Worm (Caenorhabditis elegans) whole organism, mixed stage, embryonic: ENCODE measurements around the gene nhr-40.

Experiments used
- M03D4.4 ChIP-seq: sonication (generic microtip); optimal IDR thresholded peaks from 2 replicates; lab custom pipeline; 2017; ENCODE audit warnings: mild to moderate bottlenecking, missing genetic modification characterization, missing compliant biosample characterization
- bed-3 ChIP-seq: fragments of 200-800 bp; sonication (Bioruptor generic); optimal IDR thresholded peaks from 3 replicates; lab custom pipeline; 2018; ENCODE audit warnings: mild to moderate bottlenecking, missing genetic modification characterization, moderate library complexity, missing compliant biosample characterization
- blmp-1 ChIP-seq: fragments of 150-350 bp; optimal IDR thresholded peaks from 2 replicates; lab custom pipeline; 2014; ENCODE audit warnings: missing biosample characterization, missing genetic modification characterization
- ceh-39 ChIP-seq: fragments of 150-350 bp; optimal IDR thresholded peaks from 2 replicates; lab custom pipeline; 2014; ENCODE audit warnings: missing biosample characterization, missing genetic modification characterization
- ceh-43 ChIP-seq: fragments of 200-800 bp; sonication (Bioruptor generic); optimal IDR thresholded peaks from 2 replicates; lab custom pipeline; 2018; ENCODE audit warnings: mild to moderate bottlenecking, missing genetic modification characterization, moderate library complexity, missing compliant biosample characterization
- ceh-83 ChIP-seq: fragments of 200-800 bp; sonication (Bioruptor generic); optimal IDR thresholded peaks from 2 replicates; lab custom pipeline; 2018; ENCODE audit warnings: mild to moderate bottlenecking, missing genetic modification characterization, missing compliant biosample characterization
- ces-1 ChIP-seq: fragments of 150-350 bp; optimal IDR thresholded peaks from 2 replicates; lab custom pipeline; 2014; ENCODE audit warnings: missing biosample characterization, missing genetic modification reagents, missing genetic modification characterization
- cnd-1 ChIP-seq: fragments of 200-800 bp; sonication (Bioruptor generic); optimal IDR thresholded peaks from 2 replicates; lab custom pipeline; 2018; ENCODE audit warnings: mild to moderate bottlenecking, missing genetic modification characterization, missing compliant biosample characterization
- drap-1 ChIP-seq: fragments of 200-800 bp; sonication (Bioruptor generic); optimal IDR thresholded peaks from 3 replicates; lab custom pipeline; 2018; ENCODE audit warnings: mild to moderate bottlenecking, missing genetic modification characterization, missing compliant biosample characterization
- elt-1 ChIP-seq: sonication (generic microtip); optimal IDR thresholded peaks from 2 replicates; lab custom pipeline; 2017; ENCODE audit warnings: missing genetic modification characterization, mild to moderate bottlenecking, missing compliant biosample characterization, antibody characterized with exemption, moderate library complexity, borderline replicate concordance; ENCODE audit not compliant: insufficient read depth
- elt-3 ChIP-seq: fragments of 150-350 bp; optimal IDR thresholded peaks from 2 replicates; lab custom pipeline; 2014; ENCODE audit warnings: missing biosample characterization, missing genetic modification characterization
- flh-1 ChIP-seq: fragments of 200-800 bp; sonication (Bioruptor generic); optimal IDR thresholded peaks from 2 replicates; lab custom pipeline; 2018; ENCODE audit warnings: mild to moderate bottlenecking, missing genetic modification characterization, moderate library complexity, missing compliant biosample characterization
- ham-2 ChIP-seq: fragments of 200-800 bp; sonication (Bioruptor generic); optimal IDR thresholded peaks from 2 replicates; lab custom pipeline; 2018; ENCODE audit warnings: mild to moderate bottlenecking, missing genetic modification characterization, missing compliant biosample characterization
- hlh-1 ChIP-seq: fragments of 150-350 bp; optimal IDR thresholded peaks from 2 replicates; lab custom pipeline; 2014; ENCODE audit warnings: missing biosample characterization, missing genetic modification reagents, missing genetic modification characterization
- lin-13 ChIP-seq: fragments of 150-350 bp; optimal IDR thresholded peaks from 2 replicates; lab custom pipeline; 2014; ENCODE audit warnings: missing biosample characterization, missing genetic modification characterization
- lin-32 ChIP-seq: fragments of 200-800 bp; sonication (Bioruptor generic); optimal IDR thresholded peaks from 2 replicates; lab custom pipeline; 2018; ENCODE audit warnings: mild to moderate bottlenecking, missing genetic modification characterization, missing compliant biosample characterization
- lsy-2 ChIP-seq: fragments of 150-350 bp; optimal IDR thresholded peaks from 2 replicates; lab custom pipeline; 2014; ENCODE audit warnings: missing biosample characterization, missing genetic modification characterization
- mab-5 ChIP-seq: fragments of 150-350 bp; optimal IDR thresholded peaks from 2 replicates; lab custom pipeline; 2014; ENCODE audit warnings: missing biosample characterization, missing genetic modification characterization
- mep-1 ChIP-seq: fragments of 150-350 bp; optimal IDR thresholded peaks from 2 replicates; lab custom pipeline; 2017; ENCODE audit warnings: missing biosample characterization, missing genetic modification reagents, missing genetic modification characterization, inconsistent platforms
- mls-2 ChIP-seq: sonication (generic microtip); optimal IDR thresholded peaks from 2 replicates; lab custom pipeline; 2016; ENCODE audit warnings: mild to moderate bottlenecking, missing genetic modification characterization, moderate library complexity, missing compliant biosample characterization
- nhr-12 ChIP-seq: fragments of 150-350 bp; optimal IDR thresholded peaks from 2 replicates; lab custom pipeline; 2014; ENCODE audit warnings: missing biosample characterization, missing genetic modification characterization
- nhr-2 ChIP-seq: fragments of 150-350 bp; optimal IDR thresholded peaks from 2 replicates; lab custom pipeline; 2014; ENCODE audit warnings: missing biosample characterization, missing genetic modification characterization
- nhr-237 ChIP-seq: fragments of 150-350 bp; optimal IDR thresholded peaks from 2 replicates; lab custom pipeline; 2014; ENCODE audit warnings: missing biosample characterization, missing genetic modification characterization
- nhr-28 ChIP-seq: fragments of 150-350 bp; optimal IDR thresholded peaks from 2 replicates; lab custom pipeline; 2014; ENCODE audit warnings: missing biosample characterization, missing genetic modification characterization
- nhr-76 ChIP-seq: sonication (generic microtip); optimal IDR thresholded peaks from 2 replicates; lab custom pipeline; 2017; ENCODE audit warnings: missing biosample characterization, missing genetic modification characterization
- pha-4 ChIP-seq: fragments of 150-350 bp; optimal IDR thresholded peaks from 2 replicates; lab custom pipeline; 2018; ENCODE audit warnings: missing biosample characterization, missing genetic modification reagents, missing genetic modification characterization
- sem-2 ChIP-seq: fragments of 200-800 bp; sonication (Bioruptor generic); optimal IDR thresholded peaks from 2 replicates; lab custom pipeline; 2018; ENCODE audit warnings: mild to moderate bottlenecking, missing genetic modification characterization, missing compliant biosample characterization
- snpc-4 ChIP-seq: fragments of 150-350 bp; optimal IDR thresholded peaks from 2 replicates; lab custom pipeline; 2014; ENCODE audit warnings: missing biosample characterization, missing genetic modification characterization
- sptf-1 ChIP-seq: sonication (generic microtip); optimal IDR thresholded peaks from 2 replicates; lab custom pipeline; 2017; ENCODE audit warnings: mild to moderate bottlenecking, missing genetic modification characterization, moderate library complexity, missing compliant biosample characterization
- tbx-8 ChIP-seq: fragments of 200-800 bp; sonication (Bioruptor generic); optimal IDR thresholded peaks from 2 replicates; lab custom pipeline; 2018; ENCODE audit warnings: mild to moderate bottlenecking, missing genetic modification characterization, moderate library complexity, missing compliant biosample characterization
- unc-120 ChIP-seq: sonication (generic microtip); optimal IDR thresholded peaks from 2 replicates; lab custom pipeline; 2017; ENCODE audit warnings: missing genetic modification characterization, missing compliant biosample characterization; ENCODE audit not compliant: poor library complexity, severe bottlenecking
- unc-39 ChIP-seq: fragments of 150-350 bp; optimal IDR thresholded peaks from 2 replicates; lab custom pipeline; 2014; ENCODE audit warnings: missing biosample characterization, missing genetic modification characterization
- unc-62 ChIP-seq: fragments of 150-350 bp; optimal IDR thresholded peaks from 2 replicates; lab custom pipeline; 2014; ENCODE audit warnings: missing biosample characterization, missing genetic modification reagents, missing genetic modification characterization
- zip-8 ChIP-seq: fragments of 150-350 bp; optimal IDR thresholded peaks from 2 replicates; lab custom pipeline; 2014; ENCODE audit warnings: missing biosample characterization, missing genetic modification characterization
- ztf-11 ChIP-seq: fragments of 150-350 bp; optimal IDR thresholded peaks from 2 replicates; lab custom pipeline; 2014; ENCODE audit warnings: missing biosample characterization, missing genetic modification characterization

Gene nhr-40

DNA sequence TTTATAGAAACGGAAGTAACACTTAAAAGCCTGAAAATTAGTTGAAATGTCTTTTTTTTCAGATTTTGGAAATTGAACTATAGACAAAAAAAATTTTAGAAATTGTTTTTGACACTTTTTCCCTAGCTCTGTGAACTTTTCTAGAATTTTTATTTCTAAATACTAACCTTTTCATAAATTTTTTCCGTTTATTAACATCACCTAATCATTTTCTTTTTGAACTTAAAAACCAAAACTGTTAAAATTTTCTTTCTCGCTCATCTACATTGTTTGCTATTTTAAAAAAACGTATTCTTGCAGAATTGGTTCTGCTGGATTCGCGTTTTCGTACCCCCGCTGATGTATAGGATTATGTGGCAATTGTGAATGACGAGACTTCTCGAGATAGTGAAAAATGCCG, at the start of gene nhr-40, which contains the start of gene T03G6.7:
Gene nhr-40, plus strand, starts transcription at position 301 of the 400 bp plus-strand sequence.
Gene T03G6.7, plus strand, starts transcription at position 337 of the 400 bp plus-strand sequence.
- TF ChIP-seq ceh-39 (no peak), M03D4.4 (tag; lab: Kevin White, UChicago) (no peak), nhr-2 (tag; lab: Kevin White, UChicago) (no peak), ceh-83 (GFP tag; lab: Kevin White, UChicago) (no peak), ham-2 (no peak)

DNA sequence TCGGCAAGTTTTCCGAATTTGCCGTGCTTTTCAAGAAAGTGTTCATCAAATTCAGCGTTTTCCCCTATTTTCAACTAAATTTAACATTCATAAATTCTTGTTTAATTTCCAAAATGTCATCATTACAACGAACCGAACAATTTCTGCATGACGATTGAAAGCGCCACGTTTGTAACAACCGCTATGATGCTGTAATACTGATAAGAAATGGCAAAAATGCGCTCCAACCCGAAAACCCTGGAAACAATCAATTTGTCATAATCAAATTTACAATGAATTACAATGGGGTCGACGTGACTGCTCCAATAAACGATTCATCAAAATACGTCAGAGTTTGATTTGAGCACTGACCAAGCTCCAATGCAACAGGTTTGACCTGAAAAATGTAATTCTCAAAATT, 49.2 kb upstream of the nhr-40 start:
- TF ChIP-seq unc-62 (GFP tag; lab: Kevin White, UChicago): no peak
- no peak for TF ChIP-seq mls-2
- TF ChIP-seq unc-39 (tag; lab: Kevin White, UChicago): no peak
- TF ChIP-seq ces-1 (GFP tag; lab: Kevin White, UChicago): no peak

DNA sequence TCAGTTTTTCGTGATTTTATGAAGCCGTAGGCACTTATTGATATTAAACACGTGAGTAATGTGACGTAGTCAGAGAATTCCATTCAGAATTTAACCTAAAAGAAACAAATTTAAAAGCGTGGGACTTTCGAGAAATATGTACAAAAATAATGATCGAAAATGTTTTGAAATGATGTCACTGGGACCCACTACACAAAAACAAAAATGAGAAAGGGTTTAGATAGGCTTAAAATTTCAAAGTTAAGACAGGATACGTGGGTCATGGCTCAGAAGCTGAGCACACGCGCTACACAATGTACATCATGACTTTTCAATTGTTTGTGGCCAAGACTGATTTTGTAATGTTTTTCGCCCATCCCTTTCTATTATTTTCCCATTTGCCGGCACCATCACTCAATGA, 44.9 kb upstream of the nhr-40 start, which contains the start of gene smvt-1:
Gene smvt-1, minus strand, starts transcription at position 101 of the 400 bp plus-strand sequence.
- TF ChIP-seq elt-3: no peak
- no peak for TF ChIP-seq nhr-237 (tag; lab: Kevin White, UChicago)
- no peak for TF ChIP-seq nhr-28 (tag; lab: Kevin White, UChicago)
- no peak for TF ChIP-seq mls-2
- no peak for TF ChIP-seq tbx-8 (GFP tag; lab: Kevin White, UChicago)
- no peak for TF ChIP-seq flh-1 (GFP tag; lab: Kevin White, UChicago)

DNA sequence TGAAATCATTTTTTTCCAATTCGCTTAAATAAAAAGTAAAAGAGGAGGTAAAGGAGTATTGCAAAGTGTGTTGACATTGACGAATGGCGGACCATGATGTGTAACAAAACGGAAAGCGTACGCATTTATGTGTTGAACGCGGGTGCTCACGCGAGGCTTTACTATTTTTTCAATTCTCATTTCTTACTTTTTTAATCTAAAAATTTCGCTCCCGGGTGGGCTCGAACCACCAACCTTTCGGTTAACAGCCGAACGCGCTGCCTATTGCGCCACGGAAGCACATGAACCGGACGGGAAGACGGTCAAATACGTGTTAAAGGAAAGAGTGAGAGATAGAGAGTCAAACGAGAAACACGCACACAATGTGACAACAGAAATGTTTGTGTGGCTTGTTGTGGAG, 44.5 kb upstream of the nhr-40 start:
- no peak for TF ChIP-seq nhr-76 (tag; lab: Kevin White, UChicago)
- TF ChIP-seq unc-39 (tag; lab: Kevin White, UChicago): no peak
- TF ChIP-seq mep-1: peak; percentile 34
- TF ChIP-seq sem-2: peak; percentile 85
- peak; percentile 78 for TF ChIP-seq bed-3 (GFP tag; lab: Kevin White, UChicago)
- TF ChIP-seq sptf-1: peak; percentile 92
- peak; percentile 93 for TF ChIP-seq cnd-1
- TF ChIP-seq lin-32 (GFP tag; lab: Kevin White, UChicago): peak; percentile 82
- peak; percentile 84 for TF ChIP-seq ceh-43 (GFP tag; lab: Kevin White, UChicago)
- TF ChIP-seq drap-1 (GFP tag; lab: Kevin White, UChicago): peak; percentile 90
- peak; percentile 69 for TF ChIP-seq hlh-1 (tag; lab: Kevin White, UChicago)
- TF ChIP-seq lsy-2 (tag; lab: Kevin White, UChicago): no peak
- peak; percentile 41 for TF ChIP-seq nhr-237 (tag; lab: Kevin White, UChicago)
- peak; percentile 33 for TF ChIP-seq pha-4 (tag; lab: Kevin White, UChicago)
- TF ChIP-seq ham-2: peak; percentile 90
- peak; percentile 95 for TF ChIP-seq ceh-83 (GFP tag; lab: Kevin White, UChicago)
- no peak for TF ChIP-seq elt-1 (tag; lab: Kevin White, UChicago)
- peak; percentile 89 for TF ChIP-seq M03D4.4 (tag; lab: Kevin White, UChicago)
- peak; percentile 59 for TF ChIP-seq unc-62 (GFP tag; lab: Kevin White, UChicago)
- TF ChIP-seq mls-2: peak; percentile 94
- peak; percentile 50 for TF ChIP-seq tbx-8 (GFP tag; lab: Kevin White, UChicago)
- TF ChIP-seq lin-13 (tag; lab: Kevin White, UChicago): peak; percentile 16
- peak; percentile 86 for TF ChIP-seq unc-120 (tag; lab: Kevin White, UChicago)
- no peak for TF ChIP-seq ces-1 (GFP tag; lab: Kevin White, UChicago)
- peak; percentile 82 for TF ChIP-seq flh-1 (GFP tag; lab: Kevin White, UChicago)
- no peak for TF ChIP-seq mab-5

DNA sequence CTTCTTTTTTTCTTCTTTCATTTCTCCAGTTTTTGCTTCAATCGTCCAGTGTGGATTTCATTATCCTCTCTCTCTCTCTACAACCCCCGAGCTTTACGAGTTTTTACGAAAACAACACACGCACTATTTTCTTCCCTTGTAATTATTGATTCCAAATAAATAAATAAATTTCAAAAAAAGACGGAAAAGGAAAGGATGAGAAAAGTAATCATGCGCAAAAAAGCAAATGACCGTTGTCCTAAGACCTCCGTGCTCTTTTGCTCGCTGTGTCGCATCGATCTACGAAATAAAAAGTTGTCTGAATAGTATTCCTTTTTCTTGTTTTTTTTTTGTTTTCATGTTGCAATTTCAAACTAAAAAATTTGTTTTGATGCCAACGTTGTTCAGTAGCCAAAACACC, 43.1 kb upstream of the nhr-40 start:
- no peak for TF ChIP-seq sem-2
- peak; percentile 1 for TF ChIP-seq ces-1 (GFP tag; lab: Kevin White, UChicago)

DNA sequence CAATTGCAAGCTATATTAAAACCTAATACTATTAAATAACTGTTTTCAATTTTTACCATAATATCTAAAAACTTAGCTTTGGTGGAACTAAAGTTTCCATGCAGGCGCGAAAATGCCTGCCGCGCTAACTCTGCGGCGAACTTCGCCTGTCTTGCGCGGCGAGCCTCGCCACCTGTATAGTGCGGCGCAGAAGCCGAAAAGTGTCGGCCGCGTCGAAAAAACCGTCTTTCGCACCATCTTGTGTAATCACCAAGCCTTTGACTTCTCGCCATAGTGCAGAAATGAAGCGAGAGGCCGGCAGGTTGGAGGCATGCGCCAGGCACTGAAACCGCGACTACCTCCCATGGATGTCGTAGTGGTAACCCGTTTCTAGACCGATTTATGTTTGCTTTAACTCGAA, 42.4 kb upstream of the nhr-40 start:
- TF ChIP-seq flh-1 (GFP tag; lab: Kevin White, UChicago) (no peak), cnd-1 (no peak), unc-120 (tag; lab: Kevin White, UChicago) (no peak), lin-32 (GFP tag; lab: Kevin White, UChicago) (no peak), lsy-2 (tag; lab: Kevin White, UChicago) (no peak), sptf-1 (no peak), nhr-28 (tag; lab: Kevin White, UChicago) (no peak), nhr-237 (tag; lab: Kevin White, UChicago) (no peak), tbx-8 (GFP tag; lab: Kevin White, UChicago) (no peak), blmp-1 (tag; lab: Kevin White, UChicago) (no peak), snpc-4 (tag; lab: Kevin White, UChicago) (no peak), zip-8 (no peak), mls-2 (no peak), ham-2 (no peak), nhr-2 (tag; lab: Kevin White, UChicago) (no peak), elt-3 (no peak), ztf-11 (tag; lab: Kevin White, UChicago) (no peak), mab-5 (no peak), nhr-12 (tag; lab: Kevin White, UChicago) (no peak), unc-62 (GFP tag; lab: Kevin White, UChicago) (no peak)
